Fruit fly (Drosophila melanogaster): ENCODE data around the gene Bre1.
A peak's percentile ranks its signal among the peaks of the same experiment; 100 is the strongest.

Bre1 gene

dm6 chr3L:5819310-5819709, 25.3 kb upstream of the Bre1 start (continued):
- TF ChIP-seq tna (GFP tag; IDR thresholded peaks at IDR 0.05; ENCODE audit: partially characterized antibody) (no peak), aop (GFP tag; IDR thresholded peaks at IDR 0.05) (no peak), Sin3A (optimal IDR thresholded peaks at IDR 0.05) (no peak), Hmr (GFP tag; optimal IDR thresholded peaks at IDR 0.05) (peak; percentile 3), Oli (tag; optimal IDR thresholded peaks at IDR 0.05) (peak; percentile 31), CG9215 (GFP tag; IDR thresholded peaks at IDR 0.05) (0 out of 2 replicates have a peak, but pooled peaks have one; percentile 27), Chrac-16 (GFP tag; optimal IDR thresholded peaks at IDR 0.05) (peak; percentile 3), PHDP (tag; optimal IDR thresholded peaks at IDR 0.05) (peak; percentile 44), Dip3 (GFP tag; optimal IDR thresholded peaks at IDR 0.05) (peak; percentile 42), toy (GFP tag; IDR thresholded peaks at IDR 0.05) (no peak), Mes4 (GFP tag; optimal IDR thresholded peaks at IDR 0.05) (no peak), C15 (GFP tag; IDR thresholded peaks at IDR 0.05) (no peak), dimm (GFP tag; IDR thresholded peaks at IDR 0.05) (0 out of 2 replicates have a peak, but pooled peaks have one; percentile 11), fd96Cb (tag; optimal IDR thresholded peaks at IDR 0.05) (peak; percentile 2), zf30C (GFP tag; optimal IDR thresholded peaks at IDR 0.05) (no peak), CG1602 (GFP tag; optimal IDR thresholded peaks at IDR 0.05) (peak; percentile 39), CG30431 (GFP tag; optimal IDR thresholded peaks at IDR 0.05) (peak; percentile 4), NC2α (GFP tag; optimal IDR thresholded peaks at IDR 0.05) (no peak), tio (GFP tag; optimal IDR thresholded peaks at IDR 0.05) (peak; percentile 33), az2 (GFP tag; optimal IDR thresholded peaks at IDR 0.05) (peak; percentile 14), CG3065 (GFP tag; optimal IDR thresholded peaks at IDR 0.05) (no peak), CG2678 (tag; optimal IDR thresholded peaks at IDR 0.05) (peak; percentile 56), NfI (GFP tag; optimal IDR thresholded peaks at IDR 0.05) (peak; percentile 2), maf-S (GFP tag; optimal IDR thresholded peaks at IDR 0.05) (no peak), CG8089 (GFP tag; optimal IDR thresholded peaks at IDR 0.05) (no peak), stc (GFP tag; IDR thresholded peaks at IDR 0.05) (peak; percentile 33; the same call in 1 of the 2 replicates), bigmax (GFP tag; optimal IDR thresholded peaks at IDR 0.05) (no peak), abd-A (tag; optimal IDR thresholded peaks at IDR 0.05) (no peak), gsb-n (tag; optimal IDR thresholded peaks at IDR 0.05) (no peak), CG2875 (GFP tag; optimal IDR thresholded peaks at IDR 0.05) (peak; percentile 15), bab2 (GFP tag; optimal IDR thresholded peaks at IDR 0.05) (peak; percentile 18), Dbx (GFP tag; IDR thresholded peaks at IDR 0.05) (0 out of 3 replicates have a peak, but pooled peaks have one; percentile 25), CG2129 (GFP tag; IDR thresholded peaks at IDR 0.05; ENCODE audit: partially characterized antibody) (no peak), CG8281 (tag; optimal IDR thresholded peaks at IDR 0.05) (no peak), crc (GFP tag; optimal IDR thresholded peaks at IDR 0.05) (no peak), Myb (GFP tag; optimal IDR thresholded peaks at IDR 0.05) (peak; percentile 4), CG12769 (tag; optimal IDR thresholded peaks at IDR 0.05) (peak; percentile 8), tx (GFP tag; optimal IDR thresholded peaks at IDR 0.05) (no peak), Antp (GFP tag; optimal IDR thresholded peaks at IDR 0.05) (peak; percentile 30), Bdp1 (GFP tag; optimal IDR thresholded peaks at IDR 0.05) (no peak), h (optimal IDR thresholded peaks at IDR 0.05) (no peak), Xrp1 (GFP tag; IDR thresholded peaks at IDR 0.05) (peak; percentile 24; the same call in 1 of the 2 replicates), Fer3 (tag; optimal IDR thresholded peaks at IDR 0.05) (no peak), Atf6 (GFP tag; IDR thresholded peaks at IDR 0.05) (peak; percentile 52; the same call in 1 of the 2 replicates), TFAM (GFP tag; optimal IDR thresholded peaks at IDR 0.05) (no peak), Opbp (GFP tag; IDR thresholded peaks at IDR 0.05; ENCODE audit: partially characterized antibody) (no peak), Lim3 (GFP tag; IDR thresholded peaks at IDR 0.05) (no peak), Med (GFP tag) (peak; percentile 86), CG10431 (GFP tag; optimal IDR thresholded peaks at IDR 0.05) (no peak), lab (GFP tag; optimal IDR thresholded peaks at IDR 0.05) (peak; percentile 5), CG6254 (GFP tag; optimal IDR thresholded peaks at IDR 0.05) (no peak), CG32532 (GFP tag; IDR thresholded peaks at IDR 0.05) (peak; percentile 62; the same call in 1 of the 2 replicates)

All from whole organism, embryonic.